Worm (Caenorhabditis elegans) whole organism, mixed stage, embryonic: Measurements from ENCODE around the gene skpo-3.

Experiments
- M03D4.4 ChIP-seq: sonication (generic microtip); optimal IDR thresholded peaks from 2 replicates; lab custom pipeline; 2017; ENCODE audit warnings: mild to moderate bottlenecking, missing genetic modification characterization, missing compliant biosample characterization
- bed-3 ChIP-seq: fragments of 200-800 bp; sonication (Bioruptor generic); optimal IDR thresholded peaks from 3 replicates; lab custom pipeline; 2018; ENCODE audit warnings: mild to moderate bottlenecking, missing genetic modification characterization, moderate library complexity, missing compliant biosample characterization
- blmp-1 ChIP-seq: fragments of 150-350 bp; optimal IDR thresholded peaks from 2 replicates; lab custom pipeline; 2014; ENCODE audit warnings: missing biosample characterization, missing genetic modification characterization
- ceh-39 ChIP-seq: fragments of 150-350 bp; optimal IDR thresholded peaks from 2 replicates; lab custom pipeline; 2014; ENCODE audit warnings: missing biosample characterization, missing genetic modification characterization
- ceh-43 ChIP-seq: fragments of 200-800 bp; sonication (Bioruptor generic); optimal IDR thresholded peaks from 2 replicates; lab custom pipeline; 2018; ENCODE audit warnings: mild to moderate bottlenecking, missing genetic modification characterization, moderate library complexity, missing compliant biosample characterization
- ceh-83 ChIP-seq: fragments of 200-800 bp; sonication (Bioruptor generic); optimal IDR thresholded peaks from 2 replicates; lab custom pipeline; 2018; ENCODE audit warnings: mild to moderate bottlenecking, missing genetic modification characterization, missing compliant biosample characterization
- cnd-1 ChIP-seq: fragments of 200-800 bp; sonication (Bioruptor generic); optimal IDR thresholded peaks from 2 replicates; lab custom pipeline; 2018; ENCODE audit warnings: mild to moderate bottlenecking, missing genetic modification characterization, missing compliant biosample characterization
- drap-1 ChIP-seq: fragments of 200-800 bp; sonication (Bioruptor generic); optimal IDR thresholded peaks from 3 replicates; lab custom pipeline; 2018; ENCODE audit warnings: mild to moderate bottlenecking, missing genetic modification characterization, missing compliant biosample characterization
- elt-1 ChIP-seq: sonication (generic microtip); optimal IDR thresholded peaks from 2 replicates; lab custom pipeline; 2017; ENCODE audit warnings: missing genetic modification characterization, mild to moderate bottlenecking, missing compliant biosample characterization, antibody characterized with exemption, moderate library complexity, borderline replicate concordance; ENCODE audit not compliant: insufficient read depth
- elt-3 ChIP-seq: fragments of 150-350 bp; optimal IDR thresholded peaks from 2 replicates; lab custom pipeline; 2014; ENCODE audit warnings: missing biosample characterization, missing genetic modification characterization
- flh-1 ChIP-seq: fragments of 200-800 bp; sonication (Bioruptor generic); optimal IDR thresholded peaks from 2 replicates; lab custom pipeline; 2018; ENCODE audit warnings: mild to moderate bottlenecking, missing genetic modification characterization, moderate library complexity, missing compliant biosample characterization
- ham-2 ChIP-seq: fragments of 200-800 bp; sonication (Bioruptor generic); optimal IDR thresholded peaks from 2 replicates; lab custom pipeline; 2018; ENCODE audit warnings: mild to moderate bottlenecking, missing genetic modification characterization, missing compliant biosample characterization
- hlh-1 ChIP-seq: fragments of 150-350 bp; optimal IDR thresholded peaks from 2 replicates; lab custom pipeline; 2014; ENCODE audit warnings: missing biosample characterization, missing genetic modification reagents, missing genetic modification characterization
- lin-13 ChIP-seq: fragments of 150-350 bp; optimal IDR thresholded peaks from 2 replicates; lab custom pipeline; 2014; ENCODE audit warnings: missing biosample characterization, missing genetic modification characterization
- lin-32 ChIP-seq: fragments of 200-800 bp; sonication (Bioruptor generic); optimal IDR thresholded peaks from 2 replicates; lab custom pipeline; 2018; ENCODE audit warnings: mild to moderate bottlenecking, missing genetic modification characterization, missing compliant biosample characterization
- lsy-2 ChIP-seq: fragments of 150-350 bp; optimal IDR thresholded peaks from 2 replicates; lab custom pipeline; 2014; ENCODE audit warnings: missing biosample characterization, missing genetic modification characterization
- mab-5 ChIP-seq: fragments of 150-350 bp; optimal IDR thresholded peaks from 2 replicates; lab custom pipeline; 2014; ENCODE audit warnings: missing biosample characterization, missing genetic modification characterization
- mep-1 ChIP-seq: fragments of 150-350 bp; optimal IDR thresholded peaks from 2 replicates; lab custom pipeline; 2017; ENCODE audit warnings: missing biosample characterization, missing genetic modification reagents, missing genetic modification characterization, inconsistent platforms
- mls-2 ChIP-seq: sonication (generic microtip); optimal IDR thresholded peaks from 2 replicates; lab custom pipeline; 2016; ENCODE audit warnings: mild to moderate bottlenecking, missing genetic modification characterization, moderate library complexity, missing compliant biosample characterization
- nhr-12 ChIP-seq: fragments of 150-350 bp; optimal IDR thresholded peaks from 2 replicates; lab custom pipeline; 2014; ENCODE audit warnings: missing biosample characterization, missing genetic modification characterization
- nhr-2 ChIP-seq: fragments of 150-350 bp; optimal IDR thresholded peaks from 2 replicates; lab custom pipeline; 2014; ENCODE audit warnings: missing biosample characterization, missing genetic modification characterization
- pha-4 ChIP-seq: fragments of 150-350 bp; optimal IDR thresholded peaks from 2 replicates; lab custom pipeline; 2018; ENCODE audit warnings: missing biosample characterization, missing genetic modification reagents, missing genetic modification characterization
- sem-2 ChIP-seq: fragments of 200-800 bp; sonication (Bioruptor generic); optimal IDR thresholded peaks from 2 replicates; lab custom pipeline; 2018; ENCODE audit warnings: mild to moderate bottlenecking, missing genetic modification characterization, missing compliant biosample characterization
- snpc-4 ChIP-seq: fragments of 150-350 bp; optimal IDR thresholded peaks from 2 replicates; lab custom pipeline; 2014; ENCODE audit warnings: missing biosample characterization, missing genetic modification characterization
- tbx-8 ChIP-seq: fragments of 200-800 bp; sonication (Bioruptor generic); optimal IDR thresholded peaks from 2 replicates; lab custom pipeline; 2018; ENCODE audit warnings: mild to moderate bottlenecking, missing genetic modification characterization, moderate library complexity, missing compliant biosample characterization
- unc-120 ChIP-seq: sonication (generic microtip); optimal IDR thresholded peaks from 2 replicates; lab custom pipeline; 2017; ENCODE audit warnings: missing genetic modification characterization, missing compliant biosample characterization; ENCODE audit not compliant: poor library complexity, severe bottlenecking
- unc-39 ChIP-seq: fragments of 150-350 bp; optimal IDR thresholded peaks from 2 replicates; lab custom pipeline; 2014; ENCODE audit warnings: missing biosample characterization, missing genetic modification characterization
- unc-62 ChIP-seq: fragments of 150-350 bp; optimal IDR thresholded peaks from 2 replicates; lab custom pipeline; 2014; ENCODE audit warnings: missing biosample characterization, missing genetic modification reagents, missing genetic modification characterization
- zip-8 ChIP-seq: fragments of 150-350 bp; optimal IDR thresholded peaks from 2 replicates; lab custom pipeline; 2014; ENCODE audit warnings: missing biosample characterization, missing genetic modification characterization
- ztf-11 ChIP-seq: fragments of 150-350 bp; optimal IDR thresholded peaks from 2 replicates; lab custom pipeline; 2014; ENCODE audit warnings: missing biosample characterization, missing genetic modification characterization

The skpo-3 gene

DNA sequence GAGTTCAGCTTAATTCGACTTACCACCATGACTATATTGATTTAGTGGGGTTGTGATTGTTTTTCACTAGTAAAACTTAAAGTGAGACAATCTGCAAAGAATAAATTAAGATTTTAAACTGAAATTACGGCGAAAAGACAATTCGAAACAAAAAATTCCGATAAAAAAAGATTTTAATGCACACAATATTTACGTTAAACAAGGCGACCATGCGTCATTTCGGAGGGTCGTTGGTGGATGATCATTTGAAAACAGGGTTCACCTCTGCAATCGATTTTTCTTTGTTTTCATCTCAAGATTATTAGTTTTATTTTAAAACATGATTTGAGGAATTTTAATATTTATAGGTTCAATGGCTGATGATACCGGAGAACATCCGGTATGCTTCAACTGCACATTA is 7.4 kb downstream of the skpo-3 start, which contains the start of gene lsm-4:
lsm-4 (minus strand) TSS at position 91 of the 400 bp plus-strand sequence.
- TF ChIP-seq mab-5 (no peak), zip-8 (tag; lab: Kevin White, UChicago) (no peak), pha-4 (no peak)

DNA sequence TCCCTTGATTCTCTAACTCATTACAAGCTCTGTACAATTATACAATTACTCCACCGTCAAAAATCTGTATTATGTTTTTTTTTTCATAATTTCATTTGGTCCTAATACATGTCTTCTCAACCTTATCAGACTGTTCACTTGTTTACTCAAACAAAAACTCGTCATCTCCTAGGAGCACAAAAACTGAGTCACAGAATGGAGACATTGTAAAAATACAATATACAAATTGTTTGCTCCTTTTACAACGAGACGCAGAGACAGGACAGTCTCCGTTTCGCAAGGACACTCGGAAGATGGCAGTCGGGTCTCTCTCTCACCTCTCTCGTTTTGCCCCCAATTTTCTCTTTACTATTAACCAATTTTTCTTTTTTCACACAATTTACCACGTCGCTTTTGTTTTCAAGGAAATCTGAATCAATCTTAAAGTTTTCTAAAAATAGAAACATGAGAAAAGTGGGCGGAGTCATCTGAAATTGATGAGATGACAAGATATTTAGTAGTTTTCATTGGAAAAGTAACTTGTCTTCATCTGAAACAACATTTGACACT is 10.0 kb downstream of the skpo-3 start, which contains the start of gene F32A5.8:
F32A5.8 (plus strand) TSS at position 499 of the 549 bp plus-strand sequence.
- TF ChIP-seq bed-3 (GFP tag; lab: Kevin White, UChicago) (no peak), ceh-39 (tag; lab: Kevin White, UChicago) (no peak), cnd-1 (tag; lab: Kevin White, UChicago) (no peak), ceh-43 (GFP tag; lab: Kevin White, UChicago) (no peak), ceh-83 (GFP tag; lab: Kevin White, UChicago) (no peak), elt-3 (tag; lab: Kevin White, UChicago) (no peak), unc-120 (no peak)
- TF ChIP-seq, all 35 proteins: peak for 0

DNA sequence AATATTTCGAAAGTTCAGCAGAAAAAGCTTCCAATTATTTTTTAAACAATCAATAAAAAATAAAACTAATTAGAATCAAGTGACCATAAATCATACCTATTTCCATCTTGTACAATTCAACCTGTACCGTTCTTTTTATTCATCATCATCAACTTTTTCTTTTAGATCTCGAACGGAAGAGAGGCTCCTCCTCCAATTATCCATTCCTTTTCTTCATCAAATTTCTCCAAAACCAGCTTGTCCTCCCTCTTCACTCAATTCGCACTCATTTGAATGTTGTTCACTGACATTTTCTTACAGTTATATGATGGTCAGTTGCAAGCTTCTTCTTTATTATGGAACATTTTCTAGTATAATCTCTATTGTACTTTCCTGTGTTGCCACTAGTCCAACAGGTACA is 16.2 kb downstream of the skpo-3 start, which contains the start of gene C30G12.4:
C30G12.4 (plus strand) TSS at position 301 of the 400 bp plus-strand sequence.
- TF ChIP-seq unc-39 (tag; lab: Kevin White, UChicago) (no peak), unc-62 (GFP tag; lab: Kevin White, UChicago) (no peak), drap-1 (GFP tag; lab: Kevin White, UChicago) (no peak), bed-3 (GFP tag; lab: Kevin White, UChicago) (no peak), elt-3 (tag; lab: Kevin White, UChicago) (no peak), ham-2 (GFP tag; lab: Kevin White, UChicago) (no peak), hlh-1 (tag; lab: Kevin White, UChicago) (no peak), ztf-11 (tag; lab: Kevin White, UChicago) (no peak), blmp-1 (tag; lab: Kevin White, UChicago) (no peak), lsy-2 (tag; lab: Kevin White, UChicago) (no peak), lin-13 (tag; lab: Kevin White, UChicago) (no peak), tbx-8 (GFP tag; lab: Kevin White, UChicago) (no peak), mab-5 (no peak), nhr-2 (tag; lab: Kevin White, UChicago) (no peak), unc-120 (no peak), flh-1 (no peak)

DNA sequence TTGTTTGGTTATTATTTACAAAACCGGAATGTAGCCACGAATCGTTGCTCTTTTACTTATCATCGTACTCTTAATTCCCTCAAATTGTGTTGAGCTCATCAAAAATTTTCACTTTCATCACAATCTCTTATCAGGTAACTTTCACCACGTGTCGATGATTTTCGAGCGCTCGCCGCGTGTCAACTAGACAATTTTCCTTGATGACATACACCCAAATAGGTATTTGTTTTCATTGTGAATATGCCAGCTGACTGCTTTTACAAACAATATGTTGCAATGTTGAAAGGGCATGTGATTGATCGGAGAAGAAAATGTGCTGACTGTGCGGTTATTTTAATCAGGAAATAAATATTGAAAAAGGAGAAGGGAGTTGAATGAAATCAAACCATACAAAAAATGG is 19.0 kb downstream of the skpo-3 start:
- TF ChIP-seq nhr-2 (tag; lab: Kevin White, UChicago) (no peak), bed-3 (GFP tag; lab: Kevin White, UChicago) (no peak), nhr-12 (no peak), sem-2 (GFP tag; lab: Kevin White, UChicago) (no peak)

DNA sequence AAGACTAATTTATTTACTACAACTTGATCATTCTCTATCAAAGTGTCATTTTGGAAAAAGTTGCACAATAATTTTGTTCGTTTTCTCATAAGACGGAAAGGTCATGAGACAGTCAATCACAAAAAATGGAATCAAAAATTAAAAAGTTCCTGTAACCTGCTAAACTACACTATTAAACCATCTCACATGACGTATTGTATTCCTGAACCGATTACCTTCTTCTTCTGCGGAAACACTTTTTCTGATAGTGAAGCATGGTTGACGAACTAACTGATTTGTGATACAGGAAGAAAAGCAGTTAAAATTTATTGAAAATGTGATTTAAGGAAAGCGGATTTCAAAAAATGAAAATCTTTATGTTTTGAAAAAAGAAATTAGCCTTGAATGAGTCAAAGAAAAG is 24.1 kb downstream of the skpo-3 start:
- TF ChIP-seq lin-13 (tag; lab: Kevin White, UChicago) (no peak), snpc-4 (tag; lab: Kevin White, UChicago) (no peak), unc-120 (no peak), tbx-8 (GFP tag; lab: Kevin White, UChicago) (no peak), flh-1 (no peak), pha-4 (no peak), drap-1 (GFP tag; lab: Kevin White, UChicago) (no peak)

DNA sequence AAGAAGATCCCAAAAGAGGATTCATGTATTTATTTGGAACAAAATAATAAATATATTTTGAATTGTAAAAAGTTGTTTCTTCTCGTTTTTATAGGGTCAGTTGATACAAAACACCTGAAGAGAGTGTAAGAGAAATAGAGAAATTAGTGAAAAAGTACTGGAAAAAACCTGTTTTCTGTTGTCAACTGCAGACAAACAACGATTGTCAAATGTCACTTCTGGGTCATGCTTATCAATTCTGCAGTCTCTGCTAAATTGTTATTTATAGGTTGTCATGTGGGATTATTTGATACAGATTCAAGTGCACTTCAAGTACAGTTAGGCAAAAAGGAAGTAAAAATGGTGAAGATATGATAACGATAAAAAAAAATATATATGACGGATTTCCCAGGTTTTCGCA is 26.8 kb downstream of the skpo-3 start:
- TF ChIP-seq bed-3 (GFP tag; lab: Kevin White, UChicago), result no peak
- no peak for TF ChIP-seq tbx-8 (GFP tag; lab: Kevin White, UChicago)
- TF ChIP-seq sem-2 (GFP tag; lab: Kevin White, UChicago), result no peak
- no peak for TF ChIP-seq mls-2 (tag; lab: Kevin White, UChicago)

DNA sequence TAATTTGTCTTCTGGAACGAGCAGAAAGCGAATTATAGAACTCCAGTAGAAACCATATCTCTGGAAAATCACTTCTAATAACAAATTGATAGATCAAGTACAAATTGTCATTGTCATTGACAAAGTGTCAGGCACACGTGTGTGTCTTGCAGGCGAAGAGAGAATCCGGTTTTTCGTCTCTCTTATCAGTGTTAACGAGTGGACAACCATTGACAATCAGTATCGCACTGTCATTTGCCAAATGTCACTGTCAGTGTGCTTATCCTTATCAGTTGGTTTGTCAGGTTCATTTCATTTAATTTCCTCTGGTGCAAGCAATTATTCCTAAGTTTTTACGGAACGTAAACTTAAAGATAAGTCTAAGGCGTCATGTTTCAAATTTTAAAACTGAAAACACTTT is 27.8 kb downstream of the skpo-3 start:
- TF ChIP-seq mls-2 (tag; lab: Kevin White, UChicago) (no peak), elt-3 (tag; lab: Kevin White, UChicago) (no peak), M03D4.4 (tag; lab: Kevin White, UChicago) (no peak), elt-1 (tag; lab: Kevin White, UChicago) (no peak), hlh-1 (tag; lab: Kevin White, UChicago) (no peak), mep-1 (no peak), nhr-2 (tag; lab: Kevin White, UChicago) (no peak), nhr-12 (no peak), ceh-43 (GFP tag; lab: Kevin White, UChicago) (no peak), tbx-8 (GFP tag; lab: Kevin White, UChicago) (no peak), lin-32 (GFP tag; lab: Kevin White, UChicago) (no peak), unc-39 (tag; lab: Kevin White, UChicago) (no peak)
